Fruit fly (Drosophila melanogaster) whole organism, adult: ENCODE results near the gene pch2.
A peak's percentile ranks its signal among the peaks of the same experiment; 100 is the strongest.

ENCODE experiments used
- CG12768 ChIP-seq: fragments of 200-800 bp; sonication (Bioruptor generic); optimal IDR thresholded peaks from 2 replicates; lab custom pipeline; 2017; ENCODE audit warnings: missing biosample characterization, missing genetic modification characterization, mild to moderate bottlenecking, moderate library complexity, missing genetic modification reagents
- CG5204 ChIP-seq: fragments of 200-800 bp; sonication (Bioruptor generic); optimal IDR thresholded peaks from 2 replicates; lab custom pipeline; 2016; ENCODE audit warnings: missing biosample characterization, missing genetic modification characterization
- cnc ChIP-seq, 2 experiments: fragments of >200 bp; optimal IDR thresholded peaks; 2 replicates each; lab custom pipeline; 2017
- kay ChIP-seq: fragments of 200-800 bp; sonication (Bioruptor generic); peaks from one replicate; lab custom pipeline; 2016; ENCODE audit warnings: missing biosample characterization, missing genetic modification characterization, borderline replicate concordance
- toe ChIP-seq: fragments of 200-800 bp; sonication (Bioruptor generic); optimal IDR thresholded peaks from 2 replicates; lab custom pipeline; 2016; ENCODE audit warnings: missing biosample characterization, missing genetic modification characterization

DNA sequence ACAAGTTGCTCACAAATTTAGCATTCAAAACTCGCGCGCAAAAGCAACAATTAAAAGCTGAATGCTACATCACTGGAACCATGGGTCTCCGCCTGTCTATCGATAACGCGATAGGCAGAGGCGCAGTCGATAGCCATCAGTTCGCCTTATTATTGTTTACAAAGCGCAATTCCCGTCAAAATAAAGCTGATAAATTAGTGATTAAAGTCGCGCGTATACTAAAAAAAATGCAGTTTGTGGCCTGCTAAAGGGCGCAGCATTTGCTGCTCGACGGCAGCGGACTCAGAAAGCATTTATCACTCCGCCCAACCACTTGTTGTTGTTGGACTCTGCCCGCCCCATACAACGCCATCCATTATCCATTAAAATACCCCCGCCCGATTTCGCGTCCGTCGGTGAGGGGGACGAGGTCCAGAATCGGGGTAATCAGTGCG lies 43.8 kb downstream of the pch2 start, which contains the start of gene CG11737:
- TF ChIP-seq kay (GFP tag; lab: Kevin White, UChicago) (no peak), CG12768 (GFP tag; lab: Kevin White, UChicago) (peak; percentile 22), cnc (optimal IDR thresholded peaks at IDR 0.05; lab: Kevin White, UChicago) (no peak), toe (peak; percentile 34), CG5204 (GFP tag; lab: Kevin White, UChicago) (no peak)
